Worm (Caenorhabditis elegans): ENCODE data around the gene srh-266.

DNA sequence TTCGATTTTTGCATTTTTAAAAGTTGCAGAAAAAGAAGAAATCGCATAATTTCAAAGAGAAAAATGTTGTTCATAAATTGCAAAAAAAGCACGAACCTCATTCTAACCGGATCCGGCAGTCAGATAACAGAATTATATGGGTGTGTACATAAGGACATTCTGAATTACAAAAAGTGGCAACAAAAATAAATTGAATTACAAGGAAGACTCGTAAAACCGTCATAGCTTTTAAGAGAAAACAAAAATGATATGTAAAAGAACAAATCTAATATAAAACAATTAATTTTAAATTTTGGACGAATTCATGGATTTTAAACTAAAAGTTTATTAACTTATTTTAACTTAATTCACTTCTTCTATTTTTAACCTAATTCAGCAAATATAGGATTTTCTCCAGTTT, 4.4 kb upstream of the srh-266 start, which contains the start of gene F31F4.17:
- TF ChIP-seq unc-62 (GFP tag; optimal IDR thresholded peaks at IDR 0.05) (no peak), lin-35 (GFP tag; optimal IDR thresholded peaks at IDR 0.05) (no peak), aly-2 (tag; optimal IDR thresholded peaks at IDR 0.05) (no peak), nhr-12 (tag; optimal IDR thresholded peaks at IDR 0.05) (no peak), efl-1 (optimal IDR thresholded peaks at IDR 0.05) (no peak), efl-1 (GFP tag; optimal IDR thresholded peaks at IDR 0.05 in 1 of 2) (no peak), mab-9 (GFP tag; IDR thresholded peaks at IDR 0.05) (no peak), ama-1 (optimal IDR thresholded peaks at IDR 0.05) (no peak), hlh-4 (tag; optimal IDR thresholded peaks at IDR 0.05) (no peak), pqm-1 (tag; optimal IDR thresholded peaks at IDR 0.05) (no peak), ceh-82 (tag; optimal IDR thresholded peaks at IDR 0.05) (no peak), elt-3 (tag; optimal IDR thresholded peaks at IDR 0.05) (no peak), unc-130 (tag; optimal IDR thresholded peaks at IDR 0.05) (no peak)

Data from whole organism, L1 larva.